Worm (Caenorhabditis elegans) whole organism, L3 larva: ENCODE results near the gene scl-9.

Experiments used
- R02D3.7 ChIP-seq: fragments of 150-350 bp; optimal IDR thresholded peaks from 2 replicates; lab custom pipeline; 2014; ENCODE audit warnings: missing biosample characterization, missing genetic modification characterization
- ZK546.5 ChIP-seq: sonication (generic microtip); optimal IDR thresholded peaks from 2 replicates; lab custom pipeline; 2017; ENCODE audit warnings: missing biosample characterization, missing genetic modification characterization
- aly-2 ChIP-seq: fragments of 150-350 bp; optimal IDR thresholded peaks from 2 replicates; lab custom pipeline; 2014; ENCODE audit warnings: missing biosample characterization, missing genetic modification characterization
- ama-1 ChIP-seq: fragments of 150-350 bp; optimal IDR thresholded peaks from 2 replicates; lab custom pipeline; 2018
- ceh-28 ChIP-seq: fragments of 150-350 bp; optimal IDR thresholded peaks from 2 replicates; lab custom pipeline; 2014; ENCODE audit warnings: missing biosample characterization, missing genetic modification reagents, missing genetic modification characterization
- ceh-9 ChIP-seq: sonication (generic microtip); optimal IDR thresholded peaks from 2 replicates; lab custom pipeline; 2018; ENCODE audit warnings: missing biosample characterization, missing genetic modification characterization
- egl-5 ChIP-seq: fragments of 150-350 bp; optimal IDR thresholded peaks from 2 replicates; lab custom pipeline; 2017; ENCODE audit warnings: missing biosample characterization, missing genetic modification reagents, missing genetic modification characterization, inconsistent platforms
- elt-1 ChIP-seq: fragments of 150-350 bp; optimal IDR thresholded peaks from 2 replicates; lab custom pipeline; 2014; ENCODE audit warnings: missing biosample characterization, missing genetic modification characterization
- elt-2 ChIP-seq: sonication (generic microtip); optimal IDR thresholded peaks from 2 replicates; lab custom pipeline; 2016; ENCODE audit warnings: missing genetic modification reagents, mild to moderate bottlenecking, missing genetic modification characterization, missing compliant biosample characterization
- elt-3 ChIP-seq, 3 experiments: fragments of 150-350 bp in 1 of 3; sonication (generic microtip) in 2 of 3; optimal IDR thresholded peaks; 2 replicates in 2 of 3; 4 replicates in 1 of 3; lab custom pipeline; 2014 to 2017; ENCODE audit warnings: missing biosample characterization in 3 of 3, missing genetic modification characterization in 3 of 3
- eor-1 ChIP-seq, 2 experiments: fragments of 150-350 bp; optimal IDR thresholded peaks; 2 replicates each; lab custom pipeline; 2014 to 2018; ENCODE audit warnings: missing biosample characterization in 2 of 2, missing genetic modification characterization in 2 of 2
- fkh-10 ChIP-seq: sonication (generic microtip); optimal IDR thresholded peaks from 2 replicates; lab custom pipeline; 2017; ENCODE audit warnings: missing biosample characterization, missing genetic modification reagents, missing genetic modification characterization
- fkh-2 ChIP-seq: fragments of 150-350 bp; optimal IDR thresholded peaks from 2 replicates; lab custom pipeline; 2014; ENCODE audit warnings: missing biosample characterization, missing genetic modification reagents, missing genetic modification characterization
- fos-1 ChIP-seq: fragments of 150-350 bp; optimal IDR thresholded peaks from 2 replicates; lab custom pipeline; 2014; ENCODE audit warnings: missing biosample characterization, missing genetic modification characterization
- hmg-11 ChIP-seq: sonication (generic microtip); optimal IDR thresholded peaks from 2 replicates; lab custom pipeline; 2016; ENCODE audit warnings: missing genetic modification characterization, missing compliant biosample characterization
- lin-15B ChIP-seq: fragments of 150-350 bp; optimal IDR thresholded peaks from 2 replicates; lab custom pipeline; 2014; ENCODE audit warnings: missing biosample characterization, missing genetic modification characterization
- lin-39 ChIP-seq: fragments of 150-350 bp; optimal IDR thresholded peaks from 2 replicates; lab custom pipeline; 2018; ENCODE audit warnings: missing biosample characterization, missing genetic modification reagents, missing genetic modification characterization
- mdl-1 ChIP-seq: fragments of 150-350 bp; optimal IDR thresholded peaks from 2 replicates; lab custom pipeline; 2014; ENCODE audit warnings: missing biosample characterization, missing genetic modification characterization
- mml-1 ChIP-seq: fragments of 150-350 bp; sonication (generic microtip); optimal IDR thresholded peaks from 3 replicates; lab custom pipeline; 2014; ENCODE audit warnings: missing biosample characterization, missing genetic modification characterization
- nfya-1 ChIP-seq: sonication (generic microtip); optimal IDR thresholded peaks from 2 replicates; lab custom pipeline; 2017; ENCODE audit warnings: missing genetic modification characterization, mild to moderate bottlenecking, missing compliant biosample characterization, antibody characterized with exemption, moderate library complexity; ENCODE audit not compliant: insufficient read depth
- nhr-11 ChIP-seq: fragments of 150-350 bp; optimal IDR thresholded peaks from 2 replicates; lab custom pipeline; 2014; ENCODE audit warnings: missing biosample characterization, missing genetic modification characterization
- nhr-12 ChIP-seq: fragments of 150-350 bp; optimal IDR thresholded peaks from 2 replicates; lab custom pipeline; 2014; ENCODE audit warnings: missing biosample characterization, missing genetic modification characterization
- nhr-23 ChIP-seq: fragments of 150-350 bp; optimal IDR thresholded peaks from 2 replicates; lab custom pipeline; 2014; ENCODE audit warnings: missing biosample characterization, missing genetic modification reagents, missing genetic modification characterization
- nhr-237 ChIP-seq: fragments of 150-350 bp; optimal IDR thresholded peaks from 2 replicates; lab custom pipeline; 2014; ENCODE audit warnings: missing biosample characterization, missing genetic modification characterization
- nhr-25 ChIP-seq: sonication (generic microtip); optimal IDR thresholded peaks from 2 replicates; lab custom pipeline; 2017; ENCODE audit warnings: missing biosample characterization, missing genetic modification characterization
- nhr-28 ChIP-seq: fragments of 150-350 bp; optimal IDR thresholded peaks from 2 replicates; lab custom pipeline; 2014; ENCODE audit warnings: missing biosample characterization, missing genetic modification characterization
- nhr-43 ChIP-seq: sonication (generic microtip); optimal IDR thresholded peaks from 2 replicates; lab custom pipeline; 2016; ENCODE audit warnings: mild to moderate bottlenecking, missing genetic modification characterization, missing compliant biosample characterization; ENCODE audit not compliant: poor library complexity, severe bottlenecking
- nhr-67 ChIP-seq: fragments of 150-350 bp; optimal IDR thresholded peaks from 2 replicates; lab custom pipeline; 2014; ENCODE audit warnings: missing biosample characterization, missing genetic modification characterization
- nhr-76 ChIP-seq: fragments of 150-350 bp; sonication (generic microtip); optimal IDR thresholded peaks from 5 replicates; lab custom pipeline; 2014; ENCODE audit warnings: missing biosample characterization, missing genetic modification characterization
- pha-4 ChIP-seq: fragments of 150-350 bp; optimal IDR thresholded peaks from 2 replicates; lab custom pipeline; 2014; ENCODE audit warnings: missing biosample characterization, missing genetic modification reagents, missing genetic modification characterization
- pqm-1 ChIP-seq: fragments of 150-350 bp; optimal IDR thresholded peaks from 2 replicates; lab custom pipeline; 2017; ENCODE audit warnings: missing biosample characterization, missing genetic modification characterization, inconsistent platforms
- skn-1 ChIP-seq: fragments of 150-350 bp; optimal IDR thresholded peaks from 2 replicates; lab custom pipeline; 2014; ENCODE audit warnings: missing biosample characterization, missing genetic modification characterization
- snpc-4 ChIP-seq: fragments of 150-350 bp; optimal IDR thresholded peaks from 2 replicates; lab custom pipeline; 2014; ENCODE audit warnings: missing biosample characterization, missing genetic modification characterization
- tbx-2 ChIP-seq: sonication (generic microtip); optimal IDR thresholded peaks from 2 replicates; lab custom pipeline; 2016; ENCODE audit warnings: mild to moderate bottlenecking, missing genetic modification characterization, missing compliant biosample characterization
- unc-62 ChIP-seq: fragments of 150-350 bp; sonication (generic microtip); optimal IDR thresholded peaks from 4 replicates; lab custom pipeline; 2014; ENCODE audit warnings: missing biosample characterization, missing genetic modification reagents, missing genetic modification characterization
- ztf-4 ChIP-seq: fragments of 150-350 bp; optimal IDR thresholded peaks from 2 replicates; lab custom pipeline; 2014; ENCODE audit warnings: missing biosample characterization, missing genetic modification characterization

scl-9 gene

ce11 chrIV:13036835-13037234 lies 10.1 kb upstream of the scl-9 start:
- TF ChIP-seq egl-5 (tag; lab: Kevin White, UChicago) (no peak), lin-39 (tag; lab: Kevin White, UChicago) (no peak), nhr-237 (no peak), skn-1 (tag; lab: Kevin White, UChicago) (no peak), ama-1 (lab: Kevin White, UChicago) (no peak), aly-2 (no peak), fkh-2 (tag; lab: Kevin White, UChicago) (no peak), elt-1 (tag; lab: Kevin White, UChicago) (no peak), fos-1 (tag; lab: Kevin White, UChicago) (no peak), nfya-1 (tag; lab: Kevin White, UChicago) (no peak), hmg-11 (no peak)

- no peak for TF ChIP-seq nhr-28 (tag; lab: Kevin White, UChicago)
Measured at ce11 chrIV:13038888-13039287, 8.1 kb upstream of the scl-9 start, which contains the start of gene F49E11.2. TSS of gene F49E11.2 (minus strand) at chrIV:13038988.

- TF ChIP-seq nfya-1 (tag; lab: Kevin White, UChicago) (peak; percentile 79), nhr-237 (no peak)
- TF ChIP-seq, all 47 proteins: peak for 1
Measured at ce11 chrIV:13041486-13041885, 5.5 kb upstream of the scl-9 start.

- no peak for TF ChIP-seq ceh-9 (tag; lab: Kevin White, UChicago)
- no peak for TF ChIP-seq snpc-4 (tag; lab: Kevin White, UChicago)
- TF ChIP-seq nfya-1 (tag; lab: Kevin White, UChicago), result no peak
- TF ChIP-seq nhr-237, result no peak
- no peak for TF ChIP-seq fos-1 (tag; lab: Kevin White, UChicago)
- TF ChIP-seq skn-1 (tag; lab: Kevin White, UChicago), result no peak
- TF ChIP-seq mdl-1 (tag; lab: Kevin White, UChicago), result no peak
- no peak for TF ChIP-seq R02D3.7
- no peak for TF ChIP-seq elt-3 (tag; optimal IDR thresholded peaks at IDR 0.05; lab: Kevin White, UChicago)
- TF ChIP-seq lin-15B (tag; lab: Kevin White, UChicago), result no peak
- TF ChIP-seq elt-2, result no peak
- TF ChIP-seq hmg-11, result no peak
- TF ChIP-seq tbx-2, result no peak
- TF ChIP-seq nhr-76, result no peak
- TF ChIP-seq nhr-11, result no peak
- TF ChIP-seq nhr-67 (tag; lab: Kevin White, UChicago), result no peak
- TF ChIP-seq fkh-2 (tag; lab: Kevin White, UChicago), result no peak
- no peak for TF ChIP-seq fkh-10 (GFP tag; lab: Kevin White, UChicago)
Measured at ce11 chrIV:13042091-13042490, 4.9 kb upstream of the scl-9 start, which contains the start of gene amt-2. TSS of gene amt-2 (plus strand) at chrIV:13042391.

ce11 chrIV:13044980-13045379 lies 2.0 kb upstream of the scl-9 start:
- no peak for TF ChIP-seq R02D3.7
- TF ChIP-seq unc-62 (GFP tag; lab: Kevin White, UChicago), result no peak
- TF ChIP-seq ztf-4 (tag; lab: Kevin White, UChicago), result no peak
- TF ChIP-seq mml-1, result no peak
- TF ChIP-seq skn-1 (tag; lab: Kevin White, UChicago), result no peak
- no peak for TF ChIP-seq hmg-11
- no peak for TF ChIP-seq pqm-1 (tag; lab: Kevin White, UChicago)
- no peak for TF ChIP-seq nhr-43 (tag; lab: Kevin White, UChicago)
- no peak for TF ChIP-seq eor-1 (tag; optimal IDR thresholded peaks at IDR 0.05; lab: Kevin White, UChicago)
- TF ChIP-seq nhr-23 (tag; lab: Kevin White, UChicago), result no peak
- TF ChIP-seq nhr-12 (tag; lab: Kevin White, UChicago), result no peak
- TF ChIP-seq fkh-10 (GFP tag; lab: Kevin White, UChicago), result no peak
- no peak for TF ChIP-seq ZK546.5 (tag; lab: Kevin White, UChicago)
- TF ChIP-seq nhr-25 (tag; lab: Kevin White, UChicago), result no peak
- no peak for TF ChIP-seq lin-39 (tag; lab: Kevin White, UChicago)
- no peak for TF ChIP-seq nhr-237
- TF ChIP-seq ceh-28 (tag; lab: Kevin White, UChicago), result no peak
- TF ChIP-seq nhr-67 (tag; lab: Kevin White, UChicago), result no peak
- no peak for TF ChIP-seq pha-4 (tag; lab: Kevin White, UChicago)
- no peak for TF ChIP-seq lin-15B (tag; lab: Kevin White, UChicago)
